Fruit fly (Drosophila melanogaster): ENCODE measurements around the gene RnrL.

dm6 chr2L:10305538-10306147 lies 22.1 kb downstream of the RnrL start:
- TF ChIP-seq ttk (optimal IDR thresholded peaks at IDR 0.05) (no peak), h (optimal IDR thresholded peaks at IDR 0.05) (no peak), Myc (optimal IDR thresholded peaks at IDR 0.05) (no peak), psq (optimal IDR thresholded peaks at IDR 0.05) (no peak), Sin3A (optimal IDR thresholded peaks at IDR 0.05) (no peak), insv (optimal IDR thresholded peaks at IDR 0.05) (no peak)
